Fruit fly (Drosophila melanogaster) whole organism, larva: ENCODE results near the gene Gad1.

Source experiments
- noc ChIP-seq: fragments of 200-800 bp; sonication (Bioruptor generic); optimal IDR thresholded peaks from 3 replicates; lab custom pipeline; 2019; ENCODE audit warnings: missing biosample characterization, mild to moderate bottlenecking, missing genetic modification characterization, moderate library complexity

Gene Gad1

DNA sequence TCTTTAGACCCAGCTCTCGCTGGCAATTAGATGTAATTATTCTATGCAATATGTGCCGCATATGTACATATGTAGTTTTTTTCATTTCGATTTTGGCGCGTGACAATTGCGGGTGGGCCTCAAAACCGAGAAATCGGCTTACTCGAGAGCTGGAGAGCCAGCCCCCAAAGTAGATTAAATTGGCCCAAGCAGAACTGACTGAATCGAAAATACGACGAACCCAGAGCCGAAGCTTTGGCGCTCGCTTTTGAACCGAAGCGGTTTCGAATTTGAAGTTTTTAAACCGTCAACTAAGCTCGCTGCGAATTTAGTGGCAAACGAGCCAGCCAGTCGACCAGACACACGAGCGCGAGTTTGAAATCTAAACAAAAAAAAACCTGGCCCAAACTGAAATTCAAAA lies 42.3 kb downstream of the Gad1 start, which contains the start of gene CG1136:
Gene CG1136, plus strand, starts transcription at position 308 of the 400 bp plus-strand sequence.
- no peak for TF ChIP-seq noc (tag; lab: Kevin White, UChicago)

DNA sequence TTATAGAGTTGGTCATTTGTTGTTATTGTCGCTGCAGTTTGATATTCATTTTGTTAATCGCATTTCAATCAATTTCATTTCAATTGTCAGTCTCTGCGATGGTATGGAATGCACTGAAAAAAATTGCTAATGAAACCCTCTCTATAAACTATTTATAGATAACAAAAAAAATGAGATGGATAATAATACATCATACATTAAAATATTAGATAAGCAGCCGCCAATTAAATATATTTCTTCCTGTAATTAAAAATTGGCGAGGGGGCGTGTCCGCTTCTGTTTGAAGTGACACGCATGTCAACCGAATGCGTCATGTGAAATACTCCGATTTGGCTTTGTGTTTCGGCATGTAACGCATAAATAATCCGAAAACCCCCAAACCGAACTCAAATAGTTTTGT lies 44.0 kb downstream of the Gad1 start:
- TF ChIP-seq noc (tag; lab: Kevin White, UChicago): no peak

DNA sequence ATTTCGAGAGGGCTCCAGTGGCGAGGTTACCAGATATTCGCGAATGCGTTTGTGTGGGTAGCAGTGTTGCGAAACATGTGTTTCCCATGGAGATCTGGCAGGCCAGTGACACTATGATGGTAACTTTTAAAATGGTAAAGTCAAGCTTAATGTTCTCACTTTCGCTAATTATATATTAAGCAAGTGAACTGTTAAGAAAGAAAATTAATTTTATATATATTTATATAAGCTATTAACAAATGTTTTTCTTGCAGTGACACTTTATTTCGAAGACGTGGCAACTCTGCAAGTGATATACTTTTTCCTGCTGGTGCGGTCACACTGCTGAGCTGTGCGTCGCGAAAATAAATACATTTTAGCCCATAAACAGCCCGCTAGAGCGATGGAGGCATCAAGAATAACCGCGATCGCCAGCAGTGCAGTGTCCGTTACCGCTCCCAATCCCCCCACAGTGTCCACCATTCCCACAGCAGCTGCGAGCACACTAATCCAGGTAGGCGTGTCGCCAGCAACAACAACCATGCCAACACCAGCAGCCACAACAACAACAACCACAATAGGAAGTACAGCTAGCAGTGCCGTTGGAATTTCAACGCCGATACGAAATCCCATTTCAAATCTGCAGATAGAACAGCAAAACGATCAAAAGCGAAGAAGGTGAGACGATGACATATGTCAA lies 48.2 kb downstream of the Gad1 start, which contains the start of the genes CG11593 and Rcd5:
Gene CG11593, minus strand, starts transcription at position 236 of the 679 bp plus-strand sequence.
Gene Rcd5, plus strand, starts transcription at position 283 of the 679 bp plus-strand sequence.
- no peak for TF ChIP-seq noc (tag; lab: Kevin White, UChicago)

DNA sequence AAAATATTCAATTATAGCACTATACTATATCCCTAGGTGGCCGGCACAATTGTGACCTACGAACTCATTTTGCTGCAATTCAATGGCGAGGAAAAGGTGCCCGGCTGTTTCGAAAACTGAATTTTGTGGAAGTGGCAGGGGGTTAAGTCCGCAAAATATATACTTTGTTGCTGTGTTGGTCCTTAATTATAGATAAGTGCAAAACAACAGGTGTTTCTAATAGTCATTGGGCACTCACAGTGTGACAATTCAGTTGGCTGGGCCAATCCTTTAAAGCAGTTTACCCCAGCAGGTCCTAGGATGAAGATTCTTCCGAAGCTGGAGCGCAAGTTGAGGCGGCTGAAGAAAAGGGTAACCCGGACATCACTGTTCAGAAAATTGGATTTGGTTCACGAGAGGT lies 53.0 kb downstream of the Gad1 start, which contains the start of gene Gr64f:
Gene Gr64f, plus strand, starts transcription at position 301 of the 400 bp plus-strand sequence.
- no peak for TF ChIP-seq noc (tag; lab: Kevin White, UChicago)

DNA sequence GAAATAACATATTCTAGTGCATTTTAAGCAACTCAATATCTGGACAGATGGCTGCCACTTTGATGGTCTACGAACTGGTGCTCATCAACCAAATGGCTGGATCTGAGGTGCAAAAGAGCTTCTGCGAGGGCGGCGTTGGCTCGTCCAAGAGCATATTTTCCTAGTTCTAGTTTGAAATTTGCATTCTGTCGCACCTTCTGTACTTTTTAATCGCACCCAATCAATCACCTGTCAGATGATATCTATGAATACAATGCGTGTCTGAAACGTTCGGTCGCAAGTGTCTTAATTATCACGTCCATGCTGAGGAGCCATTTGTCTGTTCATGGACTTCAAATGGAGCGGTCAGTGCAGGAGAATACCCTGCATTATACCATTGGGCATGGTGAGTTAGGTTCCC lies 56.8 kb downstream of the Gad1 start, which contains the start of the genes Gr64d and Gr64e:
Gene Gr64d, plus strand, starts transcription at position 301 of the 400 bp plus-strand sequence.
Gene Gr64e, plus strand, starts transcription at position 380 of the 400 bp plus-strand sequence.
- TF ChIP-seq noc (tag; lab: Kevin White, UChicago): no peak

DNA sequence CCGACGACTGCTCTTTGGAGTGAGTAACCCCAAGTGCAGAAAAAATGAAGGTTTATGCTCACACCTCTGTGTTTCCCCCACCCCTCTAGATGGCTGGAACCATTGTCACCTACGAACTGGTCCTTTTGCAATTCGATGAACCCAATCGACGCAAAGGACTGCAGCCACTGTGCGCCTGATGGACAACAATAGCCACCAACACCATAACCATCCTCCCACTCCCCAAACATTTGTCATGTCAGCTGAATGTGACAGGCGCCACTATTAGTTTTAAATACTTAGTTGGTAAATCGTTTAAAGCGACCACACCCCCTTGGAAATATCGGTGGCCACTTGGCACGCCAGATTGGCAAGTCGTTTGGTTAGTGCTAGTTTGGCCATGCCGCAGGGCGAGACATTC lies 60.2 kb downstream of the Gad1 start, which contains the start of the genes Gr64b and Gr64c:
Gene Gr64b, plus strand, starts transcription at position 301 of the 400 bp plus-strand sequence.
Gene Gr64c, plus strand, starts transcription at position 301 of the 400 bp plus-strand sequence.
- TF ChIP-seq noc (tag; lab: Kevin White, UChicago): no peak

DNA sequence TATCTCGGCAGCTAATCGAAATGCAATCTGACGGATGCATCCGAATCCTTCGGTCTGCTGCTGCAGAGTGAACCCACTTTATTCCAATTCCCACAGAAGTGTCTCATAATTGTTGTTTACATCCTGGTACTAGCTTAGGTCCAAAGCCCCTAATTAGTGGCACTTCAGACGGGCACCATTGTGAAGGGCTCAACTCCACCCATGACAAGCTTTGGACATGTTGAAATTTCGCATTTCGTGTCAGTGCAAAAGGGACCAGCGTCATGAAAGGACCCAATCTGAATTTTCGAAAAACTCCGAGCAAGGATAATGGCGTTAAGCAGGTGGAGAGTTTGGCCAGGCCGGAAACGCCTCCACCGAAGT lies 62.1 kb downstream of the Gad1 start, which contains the start of gene Gr64a:
Gene Gr64a, plus strand, starts transcription at position 264 of the 363 bp plus-strand sequence.
- TF ChIP-seq noc (tag; lab: Kevin White, UChicago): no peak

DNA sequence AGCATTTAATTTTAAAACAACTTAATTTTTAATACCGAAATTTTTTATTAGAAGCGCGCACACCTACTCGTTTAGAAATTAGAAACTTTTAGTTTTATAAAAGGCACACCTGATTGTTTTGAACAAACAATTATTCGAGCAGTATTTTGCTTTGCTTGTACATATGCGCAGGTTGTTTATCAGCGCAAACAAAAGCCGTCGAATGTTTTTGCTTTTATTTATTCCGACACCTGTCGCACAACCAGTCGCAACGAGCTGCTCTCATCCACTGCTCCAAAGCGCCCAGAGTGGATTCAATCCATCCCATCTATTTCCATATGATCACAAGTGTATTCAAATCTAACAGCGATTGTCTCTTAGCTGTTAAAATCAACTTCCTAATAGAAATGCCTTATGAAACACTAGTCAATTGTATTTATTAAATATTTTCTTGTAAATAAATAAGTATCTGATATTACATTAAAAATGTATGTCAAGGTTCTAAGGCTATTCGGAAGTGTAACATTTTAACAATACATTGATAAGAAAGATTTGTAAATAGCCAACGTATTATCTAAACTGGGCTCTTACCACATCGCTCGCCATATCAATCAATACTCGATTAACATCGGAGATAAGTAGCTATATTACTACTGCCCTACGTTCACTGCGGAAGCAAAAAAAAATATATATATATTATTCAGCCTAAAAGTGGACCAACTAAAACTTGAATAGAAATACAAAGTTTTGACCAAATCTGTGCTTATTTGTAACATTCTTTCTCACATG lies 62.6 kb downstream of the Gad1 start, which contains the start of gene CG11594:
Gene CG11594, minus strand, starts transcription at position 274 of the 768 bp plus-strand sequence.
- no peak for TF ChIP-seq noc (tag; lab: Kevin White, UChicago)

DNA sequence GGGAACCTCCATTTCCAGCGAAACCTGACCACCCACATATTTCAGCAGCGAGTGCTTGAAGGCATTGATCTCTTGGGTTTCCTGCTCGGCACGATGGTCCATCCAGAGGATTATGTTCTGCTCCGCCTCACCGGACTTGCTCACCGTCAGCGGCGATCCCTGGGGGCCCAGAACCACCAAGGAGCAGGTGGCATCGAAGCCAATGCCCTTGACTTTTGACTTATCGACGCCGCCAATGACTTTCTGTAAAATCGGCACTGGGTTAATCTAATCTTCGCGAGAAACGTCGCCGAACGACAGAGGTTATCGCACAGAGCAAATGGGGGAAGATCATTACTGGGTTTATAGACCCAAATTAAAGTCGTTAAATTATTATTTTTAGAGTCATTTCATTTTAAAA lies 64.1 kb downstream of the Gad1 start:
- TF ChIP-seq noc (tag; lab: Kevin White, UChicago): no peak
